Worm (Caenorhabditis elegans) whole organism, L1 larva: Measurements from ENCODE around the gene uvs-1.

Source experiments
- C34B4.2 ChIP-seq: sonication (generic microtip); optimal IDR thresholded peaks from 2 replicates; lab custom pipeline; 2017; ENCODE audit warnings: mild to moderate bottlenecking, missing genetic modification characterization, missing compliant biosample characterization
- Y116A8C.19 ChIP-seq: sonication (generic microtip); optimal IDR thresholded peaks from 2 replicates; lab custom pipeline; 2016; ENCODE audit warnings: missing compliant biosample characterization, missing genetic modification characterization, borderline replicate concordance
- aly-2 ChIP-seq: fragments of 150-350 bp; optimal IDR thresholded peaks from 2 replicates; lab custom pipeline; 2014; ENCODE audit warnings: missing biosample characterization, missing genetic modification characterization
- ama-1 ChIP-seq: fragments of 150-350 bp; optimal IDR thresholded peaks from 2 replicates; lab custom pipeline; 2014
- blmp-1 ChIP-seq: fragments of 150-350 bp; optimal IDR thresholded peaks from 2 replicates; lab custom pipeline; 2014; ENCODE audit warnings: missing biosample characterization, missing genetic modification characterization
- ceh-82 ChIP-seq, 3 experiments: fragments of 150-350 bp in 1 of 3; sonication (generic microtip) in 2 of 3; optimal IDR thresholded peaks; 2 replicates each; lab custom pipeline; 2014 to 2017; ENCODE audit warnings: missing biosample characterization in 3 of 3, missing genetic modification characterization in 3 of 3
- ceh-88 ChIP-seq: fragments of 200-800 bp; sonication (Bioruptor generic); IDR thresholded peaks from 2 replicates; pipeline ENCODE4 v1.3.6; 2022; ENCODE audit warnings: missing genetic modification characterization, missing compliant biosample characterization
- dpl-1 ChIP-seq, 3 experiments: fragments of 150-350 bp in 2 of 3; sonication (generic microtip) in 1 of 3; optimal IDR thresholded peaks; 2 replicates each; lab custom pipeline; 2014 to 2017; ENCODE audit warnings: missing biosample characterization in 3 of 3, missing genetic modification characterization in 3 of 3, missing genetic modification reagents in 3 of 3
- efl-1 ChIP-seq, 4 experiments: fragments of 150-350 bp; optimal IDR thresholded peaks in 3 of 4; peaks in 1 of 4; 1 replicate in 1 of 4; 2 replicates in 3 of 4; lab custom pipeline; 2014; ENCODE audit warnings: missing biosample characterization in 2 of 4, missing genetic modification characterization in 2 of 4, missing genetic modification reagents in 2 of 4
- elt-3 ChIP-seq, 6 experiments: fragments of 150-350 bp in 1 of 6; sonication (generic microtip); optimal IDR thresholded peaks; 2 replicates each; lab custom pipeline; 2017 to 2018; ENCODE audit warnings: missing biosample characterization in 6 of 6, missing genetic modification characterization in 6 of 6, inconsistent platforms in 1 of 6
- ets-5 ChIP-seq: fragments of 200-800 bp; sonication (Bioruptor generic); IDR thresholded peaks from 2 replicates; pipeline ENCODE4 v1.3.6; 2022; ENCODE audit warnings: missing genetic modification characterization, missing compliant biosample characterization
- fkh-8 ChIP-seq: sonication (generic microtip); optimal IDR thresholded peaks from 2 replicates; lab custom pipeline; 2016; ENCODE audit warnings: mild to moderate bottlenecking, missing genetic modification characterization, missing compliant biosample characterization
- fos-1 ChIP-seq: fragments of 150-350 bp; optimal IDR thresholded peaks from 2 replicates; lab custom pipeline; 2014; ENCODE audit warnings: missing biosample characterization, missing genetic modification characterization
- hlh-17 ChIP-seq: fragments of 200-800 bp; sonication (Bioruptor generic); optimal IDR thresholded peaks from 2 replicates; lab custom pipeline; 2018; ENCODE audit warnings: missing genetic modification characterization, mild to moderate bottlenecking, missing compliant biosample characterization, moderate library complexity, borderline replicate concordance
- hpl-2 ChIP-seq: fragments of 150-350 bp; optimal IDR thresholded peaks from 2 replicates; lab custom pipeline; 2014; ENCODE audit warnings: missing biosample characterization, missing genetic modification reagents, missing genetic modification characterization
- irx-1 ChIP-seq: sonication (generic microtip); optimal IDR thresholded peaks from 2 replicates; lab custom pipeline; 2016; ENCODE audit warnings: missing genetic modification characterization, missing compliant biosample characterization
- jun-1 ChIP-seq: fragments of 150-350 bp; optimal IDR thresholded peaks from 2 replicates; lab custom pipeline; 2014; ENCODE audit warnings: missing biosample characterization, missing genetic modification reagents, missing genetic modification characterization
- lin-14 ChIP-seq: fragments of 200-800 bp; sonication (Bioruptor generic); optimal IDR thresholded peaks from 2 replicates; lab custom pipeline; 2018; ENCODE audit warnings: mild to moderate bottlenecking, missing genetic modification characterization, moderate library complexity, missing compliant biosample characterization
- lin-35 ChIP-seq, 2 experiments: fragments of 150-350 bp; optimal IDR thresholded peaks; 2 replicates each; lab custom pipeline; 2014; ENCODE audit warnings: missing biosample characterization in 2 of 2, missing genetic modification characterization in 2 of 2, missing genetic modification reagents in 2 of 2
- lir-3 ChIP-seq: sonication (generic microtip); optimal IDR thresholded peaks from 2 replicates; lab custom pipeline; 2016; ENCODE audit warnings: mild to moderate bottlenecking, missing genetic modification characterization, moderate library complexity, missing compliant biosample characterization; ENCODE audit not compliant: poor library complexity
- mab-9 ChIP-seq: fragments of 200-800 bp; sonication (Bioruptor generic); IDR thresholded peaks from 2 replicates; pipeline ENCODE4 v1.3.6; 2022; ENCODE audit warnings: missing genetic modification reagents, missing genetic modification characterization, missing compliant biosample characterization
- mep-1 ChIP-seq: fragments of 150-350 bp; optimal IDR thresholded peaks from 2 replicates; lab custom pipeline; 2014; ENCODE audit warnings: missing biosample characterization, missing genetic modification characterization
- nhr-19 ChIP-seq: fragments of 200-800 bp; sonication (Bioruptor generic); conservative IDR thresholded peaks from 2 replicates; pipeline ENCODE4 v1.3.6; 2022; ENCODE audit warnings: missing genetic modification characterization, missing compliant biosample characterization
- pag-3 ChIP-seq: sonication (generic microtip); optimal IDR thresholded peaks from 2 replicates; lab custom pipeline; 2017; ENCODE audit warnings: missing genetic modification characterization, mild to moderate bottlenecking, missing compliant biosample characterization, antibody characterized with exemption, borderline replicate concordance; ENCODE audit not compliant: insufficient read depth
- rnt-1 ChIP-seq: sonication (generic microtip); optimal IDR thresholded peaks from 2 replicates; lab custom pipeline; 2016; ENCODE audit warnings: mild to moderate bottlenecking, missing genetic modification characterization, moderate library complexity, missing compliant biosample characterization
- sox-4 ChIP-seq: sonication (generic microtip); optimal IDR thresholded peaks from 2 replicates; lab custom pipeline; 2016; ENCODE audit warnings: missing genetic modification characterization, missing compliant biosample characterization
- sptf-1 ChIP-seq: fragments of 150-350 bp; optimal IDR thresholded peaks from 2 replicates; lab custom pipeline; 2014; ENCODE audit warnings: missing biosample characterization, missing genetic modification characterization
- swsn-7 ChIP-seq: sonication (generic microtip); optimal IDR thresholded peaks from 2 replicates; lab custom pipeline; 2016; ENCODE audit warnings: missing genetic modification characterization, missing compliant biosample characterization
- tlp-1 ChIP-seq: fragments of 150-350 bp; optimal IDR thresholded peaks from 2 replicates; lab custom pipeline; 2014; ENCODE audit warnings: missing biosample characterization, missing genetic modification characterization
- unc-62 ChIP-seq: fragments of 150-350 bp; optimal IDR thresholded peaks from 2 replicates; lab custom pipeline; 2014; ENCODE audit warnings: missing biosample characterization, missing genetic modification reagents, missing genetic modification characterization
- unc-98 ChIP-seq: fragments of 200-800 bp; sonication (Bioruptor generic); IDR thresholded peaks from 2 replicates; pipeline ENCODE4 v1.3.6; 2022; ENCODE audit warnings: missing genetic modification characterization, missing compliant biosample characterization
- vab-15 ChIP-seq: sonication (generic microtip); optimal IDR thresholded peaks from 2 replicates; lab custom pipeline; 2017; ENCODE audit warnings: missing genotype, mild to moderate bottlenecking, missing genetic modification characterization, missing compliant biosample characterization
- xbp-1 ChIP-seq: sonication (generic microtip); optimal IDR thresholded peaks from 2 replicates; lab custom pipeline; 2016; ENCODE audit warnings: missing genetic modification characterization, missing compliant biosample characterization

uvs-1 gene

DNA sequence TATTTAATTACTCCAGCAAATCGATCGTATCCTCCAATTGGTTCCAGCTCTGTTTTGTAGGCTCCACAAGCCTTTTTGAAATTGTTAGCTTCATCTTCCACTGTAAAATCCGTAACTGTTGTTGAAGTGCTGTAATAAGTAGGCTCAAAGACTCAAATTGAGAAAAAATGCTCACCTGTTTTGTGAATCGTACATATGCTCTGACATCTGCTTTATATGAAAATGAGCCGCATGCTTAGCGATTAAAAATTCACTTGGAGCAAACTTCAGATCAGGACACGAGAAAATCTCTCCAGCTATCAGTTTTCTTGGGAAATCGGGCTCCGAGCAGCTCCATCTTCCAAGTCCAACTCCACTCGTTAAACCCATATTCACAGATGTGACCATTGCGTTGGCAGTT is 4.4 kb upstream of the uvs-1 start:
- TF ChIP-seq efl-1 (optimal IDR thresholded peaks at IDR 0.05; lab: Kevin White, UChicago) (no peak), efl-1 (GFP tag; optimal IDR thresholded peaks at IDR 0.05 in 1 of 2; lab: Kevin White, UChicago) (peak in 1 of 2 experiments; percentile 59), rnt-1 (no peak)

DNA sequence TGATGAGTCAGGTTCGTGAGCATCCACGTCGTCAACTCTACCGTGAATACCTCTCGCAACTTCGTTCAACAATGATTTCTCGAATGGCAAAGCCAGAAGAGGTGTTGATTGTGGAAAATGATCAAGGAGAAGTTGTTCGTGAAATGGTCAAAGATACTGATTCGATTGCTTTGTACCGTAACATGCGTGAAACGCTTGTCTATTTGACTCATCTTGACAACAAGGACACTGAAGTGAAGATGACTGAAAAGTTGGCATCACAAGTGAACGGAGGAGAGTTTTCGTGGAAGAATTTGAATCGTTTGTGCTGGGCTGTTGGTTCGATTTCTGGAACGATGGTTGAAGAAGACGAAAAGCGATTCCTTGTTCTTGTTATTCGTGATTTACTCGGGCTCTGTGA is 2.6 kb upstream of the uvs-1 start:
- TF ChIP-seq sox-4 (tag; lab: Kevin White, UChicago): no peak

DNA sequence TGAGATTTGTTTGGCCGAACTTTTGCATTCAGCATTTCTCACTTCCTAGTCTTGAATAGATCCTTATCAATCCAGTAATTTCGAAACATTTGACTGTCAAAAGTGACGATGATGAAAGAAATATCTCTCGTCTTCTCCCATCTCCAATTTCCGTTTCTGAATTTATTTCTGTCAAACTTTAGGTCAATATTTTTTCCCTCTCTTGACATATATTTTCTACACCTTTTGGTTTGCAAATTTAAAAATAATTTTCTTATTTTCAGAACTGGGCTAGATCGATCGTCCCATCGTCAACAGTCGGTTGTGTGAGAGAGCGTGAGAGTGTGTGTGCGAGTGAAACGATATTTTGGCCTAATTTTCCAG is 774 bp upstream of the uvs-1 start, which contains the start of gene xpo-1:
Gene xpo-1, plus strand, starts transcription at position 264 of the 363 bp plus-strand sequence.
- TF ChIP-seq blmp-1 (tag; lab: Kevin White, UChicago): peak; percentile 19
- no peak for TF ChIP-seq efl-1 (optimal IDR thresholded peaks at IDR 0.05; lab: Kevin White, UChicago)
- peak in 1 of 2 experiments; percentile 20 for TF ChIP-seq efl-1 (GFP tag; optimal IDR thresholded peaks at IDR 0.05 in 1 of 2; lab: Kevin White, UChicago)
- no peak for TF ChIP-seq lir-3
- TF ChIP-seq elt-3 (tag; optimal IDR thresholded peaks at IDR 0.05; lab: Kevin White, UChicago): peak in 1 of 6 experiments; percentile 18

DNA sequence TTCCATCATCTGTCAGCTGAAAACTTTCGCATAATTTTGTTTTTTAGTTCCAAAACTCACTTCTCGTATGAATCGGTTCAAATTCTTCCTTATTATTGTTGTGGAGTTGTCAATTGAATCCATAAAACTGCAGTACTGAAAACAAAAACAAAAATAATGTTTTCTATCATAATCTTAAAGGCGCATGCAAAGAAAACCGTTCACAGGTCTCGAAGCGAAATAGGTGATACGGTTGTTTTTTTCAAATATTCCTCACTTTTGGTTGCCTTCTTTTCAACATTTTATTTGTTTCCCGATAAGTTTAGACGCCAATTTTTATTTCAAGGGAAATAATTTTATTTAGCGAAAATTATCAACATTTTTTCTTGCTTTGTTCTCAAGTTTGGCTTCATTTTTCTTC is 445 bp downstream of the uvs-1 start:
- TF ChIP-seq blmp-1 (tag; lab: Kevin White, UChicago) (no peak), unc-62 (GFP tag; lab: Kevin White, UChicago) (no peak), tlp-1 (tag; lab: Kevin White, UChicago) (no peak), lin-35 (GFP tag; optimal IDR thresholded peaks at IDR 0.05; lab: Kevin White, UChicago) (no peak), ceh-88 (GFP tag; lab: Robert Waterston, UW) (no peak), hlh-17 (GFP tag; lab: Kevin White, UChicago) (no peak)

DNA sequence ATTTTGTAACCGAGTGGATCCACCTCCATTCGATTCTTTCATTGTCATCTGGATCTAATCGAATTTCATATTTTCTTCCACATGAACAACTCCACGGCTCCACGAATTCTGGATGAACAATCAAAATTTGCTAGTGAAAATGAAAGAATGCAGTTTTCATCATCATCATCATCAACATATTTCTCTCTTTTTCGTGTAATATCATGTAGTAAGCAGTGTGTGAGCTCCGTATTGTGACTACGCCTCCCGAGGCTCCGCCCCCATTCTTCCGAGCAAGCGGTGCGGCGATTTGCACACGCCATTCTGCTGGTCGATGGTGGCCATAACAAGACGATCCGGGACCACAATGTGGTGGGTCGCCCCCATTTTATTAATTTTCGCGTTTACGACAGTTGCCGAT is 5.9 kb downstream of the uvs-1 start, which contains the start of gene ZK742.7:
Gene ZK742.7, plus strand, starts transcription at position 301 of the 400 bp plus-strand sequence.
- TF ChIP-seq unc-62 (GFP tag; lab: Kevin White, UChicago) (no peak), Y116A8C.19 (tag; lab: Kevin White, UChicago) (no peak), lin-35 (GFP tag; optimal IDR thresholded peaks at IDR 0.05; lab: Kevin White, UChicago) (no peak), ceh-82 (tag; optimal IDR thresholded peaks at IDR 0.05; lab: Kevin White, UChicago) (no peak), fkh-8 (tag; lab: Kevin White, UChicago) (no peak), sox-4 (tag; lab: Kevin White, UChicago) (no peak), swsn-7 (tag; lab: Kevin White, UChicago) (no peak), sptf-1 (tag; lab: Kevin White, UChicago) (no peak), lir-3 (no peak), ceh-88 (GFP tag; lab: Robert Waterston, UW) (no peak), jun-1 (tag; lab: Kevin White, UChicago) (no peak), ama-1 (no peak), xbp-1 (tag; lab: Kevin White, UChicago) (no peak), pag-3 (tag; lab: Kevin White, UChicago) (no peak)

DNA sequence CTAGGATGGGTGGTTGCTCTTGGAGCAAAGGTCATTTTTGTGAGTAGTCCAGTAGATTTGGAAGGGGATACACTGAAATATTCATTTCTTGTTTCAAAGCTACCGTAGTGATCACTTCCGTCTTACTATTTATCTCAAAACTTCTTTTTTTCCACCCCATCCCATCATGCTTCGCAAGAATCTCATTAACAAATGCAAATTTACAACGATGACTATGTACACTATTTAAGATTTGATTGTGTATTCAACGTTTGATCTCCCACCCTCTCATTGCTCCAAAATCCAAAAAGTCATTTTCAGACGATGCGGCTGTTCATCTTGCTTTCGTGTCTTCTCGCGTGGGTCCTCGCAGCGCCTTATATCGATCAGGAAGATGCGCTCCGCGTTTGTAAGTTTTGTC is 10.9 kb downstream of the uvs-1 start, which contains the start of gene flp-21:
Gene flp-21, plus strand, starts transcription at position 301 of the 400 bp plus-strand sequence.
- TF ChIP-seq Y116A8C.19 (tag; lab: Kevin White, UChicago): no peak
- no peak for TF ChIP-seq lir-3
- TF ChIP-seq lin-14 (GFP tag; lab: Kevin White, UChicago): no peak
- no peak for TF ChIP-seq aly-2 (tag; lab: Kevin White, UChicago)
- TF ChIP-seq unc-98 (GFP tag; lab: Robert Waterston, UW): no peak
- no peak for TF ChIP-seq mep-1
- no peak for TF ChIP-seq nhr-19 (GFP tag; lab: Robert Waterston, UW)
- no peak for TF ChIP-seq swsn-7 (tag; lab: Kevin White, UChicago)
- TF ChIP-seq fos-1 (tag; lab: Kevin White, UChicago): no peak
- TF ChIP-seq tlp-1 (tag; lab: Kevin White, UChicago): no peak
- TF ChIP-seq sptf-1 (tag; lab: Kevin White, UChicago): no peak
- TF ChIP-seq ets-5 (GFP tag; lab: Robert Waterston, UW): no peak
- TF ChIP-seq dpl-1 (GFP tag; optimal IDR thresholded peaks at IDR 0.05; lab: Kevin White, UChicago): no peak
- no peak for TF ChIP-seq irx-1 (tag; lab: Kevin White, UChicago)
- no peak for TF ChIP-seq mab-9 (GFP tag; lab: Robert Waterston, UW)
- no peak for TF ChIP-seq hpl-2
- no peak for TF ChIP-seq vab-15 (tag; lab: Kevin White, UChicago)
- TF ChIP-seq C34B4.2 (tag; lab: Kevin White, UChicago): no peak
- TF ChIP-seq, all 84 proteins: peak for 0
